Fruit fly (Drosophila melanogaster) whole organism: ENCODE results near the gene Cph.

Experiments
- CG8478 ChIP-seq: fragments of >200 bp; optimal IDR thresholded peaks from 2 replicates; lab custom pipeline; 2018; ENCODE audit warnings: inconsistent platforms
- Dll ChIP-seq: fragments of >200 bp; optimal IDR thresholded peaks from 2 replicates; lab custom pipeline; 2017
- EcR ChIP-seq, 2 experiments: fragments of >200 bp; optimal IDR thresholded peaks; 2 replicates each; lab custom pipeline; 2017; ENCODE audit warnings: missing biosample characterization in 2 of 2, missing genetic modification characterization in 2 of 2, missing genetic modification reagents in 2 of 2
- pan ChIP-seq: fragments of >200 bp; optimal IDR thresholded peaks from 2 replicates; lab custom pipeline; 2017
- psq ChIP-seq: fragments of >200 bp; optimal IDR thresholded peaks from 2 replicates; lab custom pipeline; 2017
- usp ChIP-seq: fragments of >200 bp; optimal IDR thresholded peaks from 2 replicates; lab custom pipeline; 2017; ENCODE audit warnings: missing biosample characterization, missing genetic modification characterization, mixed read lengths

Gene Cph

dm6 chrX:7137423-7137822 is at the start of gene Cph:
Gene Cph (plus strand): TSS chrX:7137723.
- no peak for TF ChIP-seq CG8478
- TF ChIP-seq pan = no peak
- no peak for TF ChIP-seq Dll (lab: Kevin White, UChicago)
- no peak for TF ChIP-seq EcR (GFP tag; optimal IDR thresholded peaks at IDR 0.05; lab: Kevin White, UChicago)
- TF ChIP-seq psq (lab: Kevin White, UChicago) = no peak
- no peak for TF ChIP-seq usp

DNA sequence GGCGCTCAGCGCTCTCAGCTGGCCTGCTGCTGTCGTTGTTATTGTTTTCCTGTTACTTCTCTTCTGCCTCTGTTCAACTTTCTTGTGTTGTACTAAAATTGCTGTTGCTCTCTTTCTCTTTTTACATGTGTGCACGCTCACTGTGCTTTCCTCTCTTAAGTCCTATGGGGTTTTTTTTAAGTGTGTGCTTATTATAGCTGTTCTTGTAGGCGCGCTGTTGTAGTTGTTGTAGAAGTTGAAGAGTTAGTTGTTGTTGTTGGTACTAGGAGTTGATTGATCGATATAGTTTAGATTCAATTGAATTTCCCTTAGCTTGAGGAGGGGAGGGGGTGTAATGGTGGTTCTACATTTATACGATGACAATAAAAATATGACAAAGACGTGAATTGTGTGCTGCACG is 45.6 kb upstream of the Cph start:
- TF ChIP-seq Dll (lab: Kevin White, UChicago) = no peak
- TF ChIP-seq usp = no peak
- no peak for TF ChIP-seq pan
- TF ChIP-seq psq (lab: Kevin White, UChicago) = no peak
- no peak for TF ChIP-seq CG8478
- no peak for TF ChIP-seq EcR (GFP tag; optimal IDR thresholded peaks at IDR 0.05; lab: Kevin White, UChicago)

DNA sequence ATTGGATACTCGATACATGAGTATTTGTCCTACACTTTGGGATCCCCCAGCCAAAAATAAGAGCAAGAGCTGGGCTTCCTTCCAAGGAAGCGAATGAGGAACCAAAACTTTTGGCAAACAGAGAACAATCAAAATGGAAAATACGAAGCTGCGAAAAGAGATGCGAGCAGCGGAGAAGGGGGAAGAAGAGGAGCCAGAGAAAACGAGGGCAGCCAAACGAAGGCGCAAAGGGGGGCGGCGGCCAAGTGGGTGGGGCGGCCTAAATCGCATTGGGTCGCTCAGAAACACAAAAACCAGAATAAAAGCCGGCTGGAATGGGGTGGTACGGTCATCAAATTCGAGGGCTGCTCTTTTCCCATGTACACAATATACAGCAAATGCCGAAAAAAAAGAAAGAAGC is 43.4 kb upstream of the Cph start:
- no peak for TF ChIP-seq usp
- TF ChIP-seq EcR (GFP tag; optimal IDR thresholded peaks at IDR 0.05; lab: Kevin White, UChicago) = no peak
- no peak for TF ChIP-seq psq (lab: Kevin White, UChicago)
- no peak for TF ChIP-seq pan
- no peak for TF ChIP-seq Dll (lab: Kevin White, UChicago)
- no peak for TF ChIP-seq CG8478

- TF ChIP-seq Dll (lab: Kevin White, UChicago) = no peak
- no peak for TF ChIP-seq usp
- no peak for TF ChIP-seq CG8478
- TF ChIP-seq psq (lab: Kevin White, UChicago) = no peak
- TF ChIP-seq EcR (GFP tag; optimal IDR thresholded peaks at IDR 0.05; lab: Kevin White, UChicago) = no peak
- no peak for TF ChIP-seq pan
These were observed 42.7 kb upstream of the Cph start for dm6 chrX:7094861-7095260.

DNA sequence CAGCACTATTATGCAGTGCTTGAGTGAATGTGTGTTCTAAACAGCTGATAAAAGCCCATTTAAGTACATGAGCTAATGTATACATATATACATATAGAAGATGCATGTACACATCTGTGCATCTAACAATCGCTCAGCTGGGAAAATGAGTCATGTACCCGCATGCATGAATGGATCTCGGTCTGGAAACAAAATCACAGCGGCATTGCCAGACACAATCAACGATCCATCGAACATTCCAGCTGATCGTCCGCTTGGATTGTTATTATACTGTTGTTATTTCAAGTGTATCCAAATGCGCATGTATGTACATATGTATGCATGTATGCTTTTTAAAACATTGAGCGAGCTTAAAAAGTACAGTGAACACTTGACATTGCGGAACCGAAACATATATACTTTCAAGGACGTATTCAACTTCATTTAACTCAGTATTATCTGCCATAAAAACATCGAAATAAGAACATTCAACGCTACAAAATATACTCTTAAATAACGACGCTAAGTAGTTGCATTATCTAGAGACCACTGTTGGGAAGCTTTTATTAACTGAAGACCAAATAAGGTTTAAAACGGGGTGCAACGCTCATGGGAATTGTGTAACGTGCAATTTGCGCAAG is 42.1 kb upstream of the Cph start:
- TF ChIP-seq EcR (GFP tag; optimal IDR thresholded peaks at IDR 0.05; lab: Kevin White, UChicago) (no peak), psq (lab: Kevin White, UChicago) (no peak), Dll (lab: Kevin White, UChicago) (no peak), CG8478 (no peak), usp (no peak), pan (no peak)

dm6 chrX:7095912-7096494 is 41.5 kb upstream of the Cph start:
- TF ChIP-seq Dll (lab: Kevin White, UChicago) (no peak), EcR (GFP tag; optimal IDR thresholded peaks at IDR 0.05; lab: Kevin White, UChicago) (peak in 1 of 2 experiments; percentile 64), usp (no peak), CG8478 (no peak)

DNA sequence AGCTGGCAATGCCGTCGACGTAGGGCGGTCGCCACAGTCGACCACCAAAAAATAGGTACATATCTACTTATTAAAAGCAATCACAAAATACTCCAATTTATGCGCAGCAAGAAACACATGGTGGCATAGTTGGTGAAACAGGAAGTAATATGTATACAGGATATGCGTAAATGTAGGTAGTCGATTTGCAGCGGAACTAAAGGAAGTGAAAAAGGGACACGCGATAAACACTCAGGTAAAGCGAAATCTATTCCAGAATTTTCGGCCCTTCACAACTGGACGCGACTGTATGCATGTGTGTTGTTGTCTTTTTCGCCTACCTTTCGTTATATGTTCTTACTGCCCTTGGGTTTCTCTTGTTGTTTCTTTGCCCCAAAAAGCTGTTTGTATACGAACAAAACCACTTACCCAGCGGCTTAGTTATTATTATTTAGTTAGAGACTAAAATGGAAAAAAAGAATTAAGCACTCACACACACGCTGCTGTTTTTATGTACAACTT is 41.0 kb upstream of the Cph start:
- TF ChIP-seq EcR (GFP tag; optimal IDR thresholded peaks at IDR 0.05; lab: Kevin White, UChicago) (no peak), pan (no peak), psq (lab: Kevin White, UChicago) (no peak), usp (no peak)

- TF ChIP-seq pan = no peak
- no peak for TF ChIP-seq psq (lab: Kevin White, UChicago)
- TF ChIP-seq CG8478 = no peak
- no peak for TF ChIP-seq Dll (lab: Kevin White, UChicago)
- TF ChIP-seq EcR (GFP tag; optimal IDR thresholded peaks at IDR 0.05; lab: Kevin White, UChicago) = no peak
- TF ChIP-seq usp = no peak
These were observed 40.3 kb upstream of the Cph start for dm6 chrX:7097071-7097858.

DNA sequence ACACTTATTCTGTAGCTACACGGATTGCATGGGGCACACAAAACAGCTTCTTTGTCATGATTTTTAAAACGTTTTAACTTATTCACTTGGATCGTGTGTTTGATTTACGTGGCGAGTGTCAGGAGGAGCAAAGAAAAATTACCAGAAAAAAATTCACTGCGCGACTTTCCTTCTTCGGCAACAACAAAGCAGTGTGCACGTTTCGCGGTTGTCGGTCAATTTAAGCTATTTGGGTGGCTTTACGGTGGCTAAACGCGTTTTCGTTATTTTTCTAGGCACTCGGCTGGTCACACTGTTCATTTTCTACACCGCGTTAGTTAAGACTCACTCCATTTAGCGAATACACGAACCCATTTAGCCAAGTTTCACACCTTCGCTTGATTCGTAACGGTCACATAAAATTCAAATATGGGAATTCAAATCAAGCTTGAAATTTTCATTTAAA is 39.6 kb upstream of the Cph start, which contains the start of gene Sxl:
Gene Sxl (minus strand): TSS at position 195 of the 445 bp plus-strand sequence.
- TF ChIP-seq usp (no peak), CG8478 (no peak), EcR (GFP tag; optimal IDR thresholded peaks at IDR 0.05; lab: Kevin White, UChicago) (no peak), pan (no peak)

- TF ChIP-seq pan (no peak), psq (lab: Kevin White, UChicago) (no peak), usp (no peak), Dll (lab: Kevin White, UChicago) (no peak), CG8478 (no peak), EcR (GFP tag; optimal IDR thresholded peaks at IDR 0.05; lab: Kevin White, UChicago) (no peak)
These were observed 36.8 kb upstream of the Cph start for dm6 chrX:7100689-7101088.

- TF ChIP-seq psq (lab: Kevin White, UChicago) (no peak), usp (no peak), CG8478 (no peak), pan (no peak), Dll (lab: Kevin White, UChicago) (no peak), EcR (GFP tag; optimal IDR thresholded peaks at IDR 0.05; lab: Kevin White, UChicago) (no peak)
These were observed 36.1 kb upstream of the Cph start for dm6 chrX:7101302-7102012.

DNA sequence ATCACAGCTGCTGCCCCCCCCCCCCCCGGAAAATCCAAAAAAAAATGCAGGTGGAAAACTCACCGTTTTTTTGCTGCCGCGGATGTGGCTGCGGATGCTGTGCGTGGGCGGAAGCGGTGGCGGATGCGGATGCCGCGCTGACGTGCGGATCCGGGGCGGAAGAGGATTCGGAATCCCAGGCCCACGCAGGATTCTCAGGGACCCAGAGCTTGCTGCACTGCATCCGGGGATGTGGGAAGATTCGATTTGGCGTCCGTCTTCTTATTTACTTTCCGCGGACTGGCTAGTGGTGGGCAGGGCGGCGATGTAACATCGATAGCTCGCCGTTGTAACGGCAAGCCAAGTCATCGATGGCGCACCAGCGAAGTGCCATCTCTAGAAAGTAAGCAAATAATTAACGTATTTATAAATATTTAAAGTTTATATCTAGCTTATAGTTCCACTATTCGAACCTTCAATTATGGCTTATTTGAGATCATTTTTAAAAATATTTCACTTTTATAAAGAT is 35.5 kb upstream of the Cph start, which contains the start of gene CG4615:
Gene CG4615 (minus strand): TSS at position 288 of the 508 bp plus-strand sequence.
- TF ChIP-seq CG8478 = no peak
